Fruit fly (Drosophila melanogaster) whole organism, adult: ENCODE data around the gene eIF4E5.

Experiments
- CG14711 ChIP-seq: fragments of 200-800 bp; sonication (Bioruptor generic); optimal IDR thresholded peaks from 2 replicates; lab custom pipeline; 2018; ENCODE audit warnings: missing biosample characterization, mild to moderate bottlenecking, missing genetic modification characterization, moderate library complexity
- Crg-1 ChIP-seq: fragments of 200-800 bp; sonication (Bioruptor generic); optimal IDR thresholded peaks from 2 replicates; lab custom pipeline; 2016; ENCODE audit warnings: missing biosample characterization, missing genetic modification characterization
- Hr96 ChIP-seq: fragments of 200-800 bp; sonication (Bioruptor generic); optimal IDR thresholded peaks from 2 replicates; lab custom pipeline; 2016; ENCODE audit warnings: missing biosample characterization, missing genetic modification characterization
- kay ChIP-seq: fragments of 200-800 bp; sonication (Bioruptor generic); peaks from one replicate; lab custom pipeline; 2016; ENCODE audit warnings: missing biosample characterization, missing genetic modification characterization, borderline replicate concordance
- ovo ChIP-seq: fragments of 200-800 bp; sonication (Bioruptor generic); optimal IDR thresholded peaks from 2 replicates; lab custom pipeline; 2016; ENCODE audit warnings: missing biosample characterization, missing genetic modification characterization
- pad ChIP-seq: fragments of 200-800 bp; sonication (Bioruptor generic); optimal IDR thresholded peaks from 3 replicates; lab custom pipeline; 2017; ENCODE audit warnings: missing biosample characterization, missing genetic modification characterization, mild to moderate bottlenecking, moderate library complexity, missing genetic modification reagents

- TF ChIP-seq ovo, result no peak
- TF ChIP-seq Crg-1 (GFP tag; lab: Kevin White, UChicago), result no peak
- peak; percentile 94 for TF ChIP-seq kay (GFP tag; lab: Kevin White, UChicago)
- no peak for TF ChIP-seq Hr96
- TF ChIP-seq pad, result no peak
- TF ChIP-seq CG14711 (tag; lab: Kevin White, UChicago), result no peak
These were observed 29.5 kb upstream of the eIF4E5 start for dm6 chr3L:7865094-7865746.
